Worm (Caenorhabditis elegans) whole organism, late embryonic: Measurements from ENCODE around the gene kvs-4.

Source experiments
- K02D7.2 ChIP-seq: sonication (generic microtip); optimal IDR thresholded peaks from 2 replicates; lab custom pipeline; 2017; ENCODE audit warnings: mild to moderate bottlenecking, missing genetic modification characterization, missing compliant biosample characterization
- K09A11.1 ChIP-seq: sonication (generic microtip); optimal IDR thresholded peaks from 2 replicates; lab custom pipeline; 2017; ENCODE audit warnings: antibody characterized with exemption, mild to moderate bottlenecking, missing genetic modification characterization, missing compliant biosample characterization; ENCODE audit not compliant: insufficient read depth
- T23F11.4 ChIP-seq: fragments of 200-800 bp; sonication (Bioruptor generic); optimal IDR thresholded peaks from 2 replicates; lab custom pipeline; 2018; ENCODE audit warnings: mild to moderate bottlenecking, missing genetic modification characterization, missing compliant biosample characterization
- ahr-1 ChIP-seq: sonication (generic microtip); optimal IDR thresholded peaks from 2 replicates; lab custom pipeline; 2016; ENCODE audit warnings: missing genetic modification characterization, missing compliant biosample characterization
- ceh-14 ChIP-seq: sonication (generic microtip); optimal IDR thresholded peaks from 2 replicates; lab custom pipeline; 2016; ENCODE audit warnings: missing genotype, missing genetic modification characterization, missing compliant biosample characterization
- ceh-22 ChIP-seq: sonication (generic microtip); optimal IDR thresholded peaks from 2 replicates; lab custom pipeline; 2017; ENCODE audit warnings: missing biosample characterization, missing genetic modification characterization
- ceh-24 ChIP-seq: sonication (generic microtip); optimal IDR thresholded peaks from 2 replicates; lab custom pipeline; 2016; ENCODE audit warnings: mild to moderate bottlenecking, missing genetic modification characterization, missing compliant biosample characterization
- ceh-31 ChIP-seq: sonication (generic microtip); optimal IDR thresholded peaks from 2 replicates; lab custom pipeline; 2016; ENCODE audit warnings: missing genetic modification characterization, missing compliant biosample characterization
- ceh-45 ChIP-seq: fragments of 200-800 bp; sonication (Bioruptor generic); IDR thresholded peaks from 2 replicates; pipeline ENCODE4 v1.3.6; 2022; ENCODE audit warnings: missing genetic modification reagents, missing genetic modification characterization, missing compliant biosample characterization
- che-1 ChIP-seq: sonication (generic microtip); optimal IDR thresholded peaks from 2 replicates; lab custom pipeline; 2016; ENCODE audit warnings: mild to moderate bottlenecking, missing genetic modification characterization, missing compliant biosample characterization
- dve-1 ChIP-seq: sonication (generic microtip); optimal IDR thresholded peaks from 2 replicates; lab custom pipeline; 2017; ENCODE audit warnings: antibody characterized with exemption, mild to moderate bottlenecking, missing genetic modification characterization, missing compliant biosample characterization
- elt-4 ChIP-seq: sonication (generic microtip); optimal IDR thresholded peaks from 2 replicates; lab custom pipeline; 2016; ENCODE audit warnings: missing genetic modification characterization, missing compliant biosample characterization
- ets-4 ChIP-seq: sonication (generic microtip); optimal IDR thresholded peaks from 2 replicates; lab custom pipeline; 2016; ENCODE audit warnings: missing genetic modification characterization, missing compliant biosample characterization
- fax-1 ChIP-seq: sonication (generic microtip); optimal IDR thresholded peaks from 2 replicates; lab custom pipeline; 2016; ENCODE audit warnings: missing genotype, missing genetic modification characterization, missing compliant biosample characterization
- fkh-10 ChIP-seq: fragments of 150-350 bp; optimal IDR thresholded peaks from 2 replicates; lab custom pipeline; 2014; ENCODE audit warnings: missing biosample characterization, missing genetic modification reagents, missing genetic modification characterization
- hlh-13 ChIP-seq: fragments of 200-800 bp; sonication (Bioruptor generic); optimal IDR thresholded peaks from 2 replicates; lab custom pipeline; 2018; ENCODE audit warnings: mild to moderate bottlenecking, missing genetic modification characterization, missing compliant biosample characterization
- hlh-15 ChIP-seq: sonication (generic microtip); optimal IDR thresholded peaks from 2 replicates; lab custom pipeline; 2016; ENCODE audit warnings: missing genetic modification characterization, missing compliant biosample characterization
- hlh-30 ChIP-seq: sonication (generic microtip); optimal IDR thresholded peaks from 2 replicates; lab custom pipeline; 2017; ENCODE audit warnings: antibody characterized with exemption, missing genetic modification characterization, missing compliant biosample characterization; ENCODE audit not compliant: insufficient read depth
- lim-6 ChIP-seq: sonication (generic microtip); optimal IDR thresholded peaks from 2 replicates; lab custom pipeline; 2016; ENCODE audit warnings: missing genetic modification characterization, missing compliant biosample characterization
- lin-11 ChIP-seq: fragments of 200-800 bp; sonication (Bioruptor generic); optimal IDR thresholded peaks from 2 replicates; lab custom pipeline; 2018; ENCODE audit warnings: mild to moderate bottlenecking, missing genetic modification characterization, missing compliant biosample characterization
- madf-2 ChIP-seq: sonication (generic microtip); optimal IDR thresholded peaks from 2 replicates; lab custom pipeline; 2017; ENCODE audit warnings: missing genetic modification characterization, missing compliant biosample characterization
- nfya-1 ChIP-seq: sonication (generic microtip); optimal IDR thresholded peaks from 2 replicates; lab custom pipeline; 2017; ENCODE audit warnings: missing genetic modification characterization, mild to moderate bottlenecking, missing compliant biosample characterization, antibody characterized with exemption, moderate library complexity
- npax-4 ChIP-seq: sonication (generic microtip); optimal IDR thresholded peaks from 2 replicates; lab custom pipeline; 2016; ENCODE audit warnings: missing genetic modification characterization, missing compliant biosample characterization
- odd-2 ChIP-seq: sonication (generic microtip); optimal IDR thresholded peaks from 2 replicates; lab custom pipeline; 2017; ENCODE audit warnings: antibody characterized with exemption, mild to moderate bottlenecking, missing genetic modification characterization, missing compliant biosample characterization
- pax-1 ChIP-seq: fragments of 150-350 bp; optimal IDR thresholded peaks from 2 replicates; lab custom pipeline; 2014; ENCODE audit warnings: missing biosample characterization, missing genetic modification characterization
- pqm-1 ChIP-seq: sonication (generic microtip); optimal IDR thresholded peaks from 2 replicates; lab custom pipeline; 2016; ENCODE audit warnings: missing genetic modification characterization, missing compliant biosample characterization
- sox-2 ChIP-seq: fragments of 200-800 bp; sonication (Bioruptor generic); IDR thresholded peaks from 2 replicates; pipeline ENCODE4 v1.3.6; 2022; ENCODE audit warnings: missing genetic modification reagents, missing genetic modification characterization, missing compliant biosample characterization
- syd-9 ChIP-seq: sonication (generic microtip); optimal IDR thresholded peaks from 2 replicates; lab custom pipeline; 2016; ENCODE audit warnings: mild to moderate bottlenecking, missing genetic modification characterization, moderate library complexity, missing compliant biosample characterization
- tbx-2 ChIP-seq: sonication (generic microtip); optimal IDR thresholded peaks from 2 replicates; lab custom pipeline; 2016; ENCODE audit warnings: missing genetic modification characterization, missing compliant biosample characterization
- ttx-3 ChIP-seq: sonication (generic microtip); optimal IDR thresholded peaks from 2 replicates; lab custom pipeline; 2016; ENCODE audit warnings: missing genetic modification reagents, missing genetic modification characterization, missing compliant biosample characterization
- unc-3 ChIP-seq, 2 experiments: fragments of 200-800 bp in 1 of 2; sonication (Bioruptor generic) in 1 of 2; sonication (generic microtip) in 1 of 2; conservative IDR thresholded peaks in 1 of 2; optimal IDR thresholded peaks in 1 of 2; 2 replicates each; pipeline versions ENCODE4 v1.3.6 to Lab custom; 2016 to 2022; ENCODE audit warnings: missing compliant biosample characterization in 2 of 2, missing genetic modification characterization in 2 of 2, missing genetic modification reagents in 1 of 2
- unc-42 ChIP-seq: sonication (generic microtip); optimal IDR thresholded peaks from 2 replicates; lab custom pipeline; 2016; ENCODE audit warnings: missing genotype, missing genetic modification characterization, missing compliant biosample characterization
- unc-55 ChIP-seq: sonication (generic microtip); optimal IDR thresholded peaks from 2 replicates; lab custom pipeline; 2017; ENCODE audit warnings: missing biosample characterization, missing genetic modification reagents, missing genetic modification characterization
- unc-86 ChIP-seq: sonication (generic microtip); optimal IDR thresholded peaks from 2 replicates; lab custom pipeline; 2016; ENCODE audit warnings: missing genetic modification characterization, missing compliant biosample characterization
- zip-5 ChIP-seq: sonication (generic microtip); optimal IDR thresholded peaks from 2 replicates; lab custom pipeline; 2016; ENCODE audit warnings: missing genetic modification characterization, missing compliant biosample characterization
- ztf-16 ChIP-seq: sonication (generic microtip); optimal IDR thresholded peaks from 2 replicates; lab custom pipeline; 2017; ENCODE audit warnings: missing genetic modification characterization, missing compliant biosample characterization

Gene kvs-4

DNA sequence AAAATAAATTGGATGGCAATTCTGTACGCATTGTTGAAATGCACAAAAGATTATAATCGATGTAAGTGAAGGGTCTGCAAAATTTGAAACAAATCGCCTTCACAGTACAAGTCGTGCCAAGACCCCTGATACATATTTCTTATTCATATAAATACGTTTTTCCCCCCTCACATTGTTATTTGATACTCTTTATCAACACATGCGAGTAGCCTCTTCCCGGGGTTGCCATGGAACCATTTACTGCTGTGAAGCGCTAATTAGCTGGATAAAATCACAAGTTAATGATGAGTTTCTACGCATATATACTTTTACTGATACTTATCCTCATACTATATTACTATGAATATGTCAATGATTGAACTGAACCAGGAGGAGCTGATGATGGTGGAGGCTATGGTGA lies 18.9 kb downstream of the kvs-4 start, which contains the start of gene Y48A6B.14:
TSS of gene Y48A6B.14 (plus strand) at position 301 of the 400 bp plus-strand sequence.
- TF ChIP-seq fax-1 (tag; lab: Kevin White, UChicago) (no peak), hlh-13 (no peak), sox-2 (GFP tag; lab: Robert Waterston, UW) (no peak), K09A11.1 (no peak), ceh-45 (no peak), zip-5 (tag; lab: Kevin White, UChicago) (no peak)
- TF ChIP-seq, all 69 proteins: peak for 0

DNA sequence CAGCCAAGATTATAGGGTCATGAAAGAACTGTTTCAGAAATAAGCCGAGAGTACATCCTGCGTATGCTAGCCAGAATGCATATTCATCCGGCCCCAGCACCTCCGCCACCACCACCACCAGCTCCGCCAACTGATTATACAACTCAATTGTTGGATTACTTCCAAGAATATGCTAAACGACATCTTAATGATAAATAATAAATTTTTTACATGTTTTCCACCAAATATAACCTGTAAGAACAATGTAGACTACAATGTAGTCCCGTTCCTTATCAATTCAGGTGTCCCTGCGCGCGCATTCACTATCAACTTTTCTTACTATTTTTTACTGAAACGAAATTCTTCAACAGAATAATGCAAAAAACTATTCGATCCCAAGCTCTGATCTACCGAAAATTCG lies 20.5 kb downstream of the kvs-4 start, which contains the start of gene Y48A6B.9:
TSS of gene Y48A6B.9 (plus strand) at position 301 of the 400 bp plus-strand sequence.
- TF ChIP-seq unc-3 (GFP tag; conservative IDR thresholded peaks at IDR 0.05; lab: Robert Waterston, UW) (no peak), unc-3 (tag; optimal IDR thresholded peaks at IDR 0.05; lab: Kevin White, UChicago) (no peak), ceh-22 (tag; lab: Kevin White, UChicago) (no peak), ahr-1 (no peak), hlh-30 (no peak)

DNA sequence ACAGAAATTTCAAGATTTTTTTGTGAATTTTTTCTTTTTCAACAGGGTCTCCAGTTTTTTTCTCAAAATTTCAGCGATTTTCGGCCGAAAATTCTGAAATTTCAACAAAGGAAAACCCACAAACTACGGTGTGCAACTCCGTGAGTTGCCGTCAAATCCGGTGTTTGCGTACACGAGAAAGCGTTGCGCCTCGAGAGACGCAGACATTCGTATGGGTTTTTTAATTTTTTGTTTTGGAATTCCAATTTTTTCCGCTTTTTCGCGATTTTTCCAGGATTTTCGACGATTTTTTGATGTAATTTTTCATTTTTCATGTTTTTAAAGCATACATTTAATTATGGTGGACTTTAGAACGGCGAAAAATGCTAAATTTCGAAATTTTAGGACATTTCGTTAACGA lies 23.8 kb downstream of the kvs-4 start:
- no peak for TF ChIP-seq ztf-16 (tag; lab: Kevin White, UChicago)
- peak; percentile 41 for TF ChIP-seq pax-1
- peak; percentile 48 for TF ChIP-seq unc-55
- no peak for TF ChIP-seq lim-6 (tag; lab: Kevin White, UChicago)
- peak; percentile 21 for TF ChIP-seq ceh-31
- peak; percentile 61 for TF ChIP-seq nfya-1 (tag; lab: Kevin White, UChicago)
- TF ChIP-seq unc-42 (tag; lab: Kevin White, UChicago) = peak; percentile 6
- peak; percentile 1 for TF ChIP-seq unc-86 (tag; lab: Kevin White, UChicago)
- TF ChIP-seq ttx-3 = no peak
- no peak for TF ChIP-seq ceh-24 (tag; lab: Kevin White, UChicago)

DNA sequence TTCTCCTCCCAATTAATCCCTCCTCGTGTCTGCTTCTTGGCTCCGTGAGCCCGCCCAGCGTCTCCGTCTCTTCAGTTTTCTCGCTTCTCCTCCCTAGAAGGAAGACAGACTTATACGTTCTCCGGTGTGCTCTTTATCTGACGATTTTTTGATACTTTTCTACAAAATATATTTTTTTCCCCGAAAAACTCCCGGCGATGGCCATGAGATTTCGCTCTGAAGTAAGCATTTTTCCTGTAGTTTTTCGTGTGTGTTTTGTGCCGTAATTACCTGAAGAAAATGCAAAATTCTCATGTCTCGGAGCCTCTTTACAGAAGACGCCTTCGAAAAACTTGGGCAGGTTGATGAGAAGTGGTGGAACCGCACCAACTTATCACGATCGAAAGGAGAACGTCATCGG lies 24.3 kb downstream of the kvs-4 start, which contains the start of gene spat-2:
TSS of gene spat-2 (plus strand) at position 301 of the 400 bp plus-strand sequence.
- TF ChIP-seq ceh-31 (no peak), ceh-14 (no peak), ceh-22 (tag; lab: Kevin White, UChicago) (no peak), npax-4 (no peak), T23F11.4 (GFP tag; lab: Kevin White, UChicago) (no peak), pqm-1 (tag; lab: Kevin White, UChicago) (no peak), madf-2 (no peak), fkh-10 (no peak), lin-11 (no peak)

DNA sequence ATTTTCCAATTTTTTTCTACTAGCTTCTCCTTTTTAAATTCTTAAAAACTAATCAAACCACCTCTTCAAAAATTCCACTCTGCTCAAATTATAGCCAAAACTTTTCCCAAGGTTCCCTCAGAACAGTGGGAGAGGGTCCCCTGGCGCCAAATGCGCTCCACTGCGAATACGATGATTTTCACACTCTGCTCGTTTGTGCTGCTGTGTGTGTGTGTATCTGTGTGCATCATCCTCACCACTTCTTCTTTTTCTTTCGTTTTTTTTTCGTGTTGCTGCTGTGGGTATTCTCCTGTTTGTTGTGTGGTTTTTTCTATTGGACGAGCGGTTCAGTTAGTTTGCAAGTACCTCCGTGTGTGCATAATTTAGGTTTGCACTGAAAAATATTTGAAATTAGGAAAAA lies 26.9 kb downstream of the kvs-4 start:
- peak; percentile 25 for TF ChIP-seq tbx-2 (tag; lab: Kevin White, UChicago)
- no peak for TF ChIP-seq che-1
- peak; percentile 26 for TF ChIP-seq unc-42 (tag; lab: Kevin White, UChicago)
- TF ChIP-seq syd-9 (tag; lab: Kevin White, UChicago) = no peak
- TF ChIP-seq elt-4 (tag; lab: Kevin White, UChicago) = no peak
- no peak for TF ChIP-seq pqm-1 (tag; lab: Kevin White, UChicago)
- no peak for TF ChIP-seq ets-4
- TF ChIP-seq odd-2 (tag; lab: Kevin White, UChicago) = no peak
- no peak for TF ChIP-seq K02D7.2
- peak; percentile 30 for TF ChIP-seq nfya-1 (tag; lab: Kevin White, UChicago)
- TF ChIP-seq dve-1 (tag; lab: Kevin White, UChicago) = no peak
- no peak for TF ChIP-seq unc-55
- no peak for TF ChIP-seq hlh-15 (tag; lab: Kevin White, UChicago)
- peak; percentile 5 for TF ChIP-seq ceh-31
- TF ChIP-seq fkh-10 = no peak
- no peak for TF ChIP-seq unc-3 (GFP tag; conservative IDR thresholded peaks at IDR 0.05; lab: Robert Waterston, UW)
- TF ChIP-seq unc-3 (tag; optimal IDR thresholded peaks at IDR 0.05; lab: Kevin White, UChicago) = no peak
- TF ChIP-seq fax-1 (tag; lab: Kevin White, UChicago) = no peak
- TF ChIP-seq, all 69 proteins: peak for 4
